Worm (Caenorhabditis elegans) whole organism, L4 larva: ENCODE data around the gene Y50E8A.6.

Source experiments
- aly-2 ChIP-seq: sonication (generic microtip); optimal IDR thresholded peaks from 2 replicates; lab custom pipeline; 2018; ENCODE audit warnings: missing biosample characterization, missing genetic modification characterization
- ama-1 ChIP-seq: fragments of 150-350 bp; optimal IDR thresholded peaks from 2 replicates; lab custom pipeline; 2014; ENCODE audit warnings: inconsistent platforms, mixed read lengths
- dmd-9 ChIP-seq: fragments of 200-800 bp; sonication (Bioruptor generic); IDR thresholded peaks from 2 replicates; pipeline ENCODE4 v1.3.6; 2022; ENCODE audit warnings: missing genetic modification reagents, missing genetic modification characterization, missing compliant biosample characterization
- hif-1 ChIP-seq, 2 experiments: sonication (generic microtip); optimal IDR thresholded peaks; 2 replicates each; lab custom pipeline; 2016 to 2017; ENCODE audit warnings: missing compliant biosample characterization in 2 of 2, missing genetic modification characterization in 2 of 2, missing genetic modification reagents in 2 of 2, missing genotype in 2 of 2, mild to moderate bottlenecking in 1 of 2
- lir-3 ChIP-seq: sonication (generic microtip); optimal IDR thresholded peaks from 2 replicates; lab custom pipeline; 2016; ENCODE audit warnings: mild to moderate bottlenecking, missing genetic modification characterization, missing compliant biosample characterization
- lsy-2 ChIP-seq, 2 experiments: fragments of 150-350 bp in 1 of 2; sonication (generic microtip) in 1 of 2; optimal IDR thresholded peaks; 2 replicates each; lab custom pipeline; 2014 to 2017; ENCODE audit warnings: missing biosample characterization in 2 of 2, missing genetic modification characterization in 2 of 2
- mxl-3 ChIP-seq: fragments of 200-800 bp; sonication (Bioruptor generic); optimal IDR thresholded peaks from 2 replicates; lab custom pipeline; 2018; ENCODE audit warnings: mild to moderate bottlenecking, missing genetic modification characterization, missing compliant biosample characterization
- nhr-102 ChIP-seq: sonication (generic microtip); optimal IDR thresholded peaks from 2 replicates; lab custom pipeline; 2016; ENCODE audit warnings: mild to moderate bottlenecking, missing genetic modification characterization, moderate library complexity, missing compliant biosample characterization
- nhr-48 ChIP-seq: sonication (generic microtip); optimal IDR thresholded peaks from 2 replicates; lab custom pipeline; 2016; ENCODE audit warnings: mild to moderate bottlenecking, missing genetic modification characterization, missing compliant biosample characterization
- skn-1 ChIP-seq: fragments of 150-350 bp; optimal IDR thresholded peaks from 2 replicates; lab custom pipeline; 2014; ENCODE audit warnings: missing biosample characterization, missing genetic modification characterization
- snpc-4 ChIP-seq: fragments of 150-350 bp; optimal IDR thresholded peaks from 2 replicates; lab custom pipeline; 2014; ENCODE audit warnings: missing biosample characterization, missing genetic modification characterization
- spr-1 ChIP-seq: sonication (generic microtip); optimal IDR thresholded peaks from 2 replicates; lab custom pipeline; 2016; ENCODE audit warnings: mild to moderate bottlenecking, missing genetic modification characterization, missing compliant biosample characterization
- zag-1 ChIP-seq: fragments of 150-350 bp; optimal IDR thresholded peaks from 2 replicates; lab custom pipeline; 2014; ENCODE audit warnings: missing biosample characterization, missing genetic modification characterization

ce11 chrV:14723020-14723419, 18.1 kb downstream of the Y50E8A.6 start, which contains the start of gene R08A2.7:
- TF ChIP-seq hif-1 (tag; optimal IDR thresholded peaks at IDR 0.05; lab: Kevin White, UChicago) (no peak), zag-1 (tag; lab: Kevin White, UChicago) (no peak), lir-3 (tag; lab: Kevin White, UChicago) (no peak), spr-1 (no peak), mxl-3 (GFP tag; lab: Kevin White, UChicago) (no peak), dmd-9 (GFP tag; lab: Robert Waterston, UW) (no peak), lsy-2 (tag; optimal IDR thresholded peaks at IDR 0.05; lab: Kevin White, UChicago) (no peak), nhr-102 (tag; lab: Kevin White, UChicago) (no peak), ama-1 (lab: Kevin White, UChicago) (no peak), skn-1 (tag; lab: Kevin White, UChicago) (no peak), nhr-48 (no peak), snpc-4 (tag; lab: Kevin White, UChicago) (no peak), aly-2 (tag; lab: Kevin White, UChicago) (no peak)
